Worm (Caenorhabditis elegans) whole organism, young adult: ENCODE measurements around the gene tin-10.

Experiments
- C06A6.2 ChIP-seq: fragments of 200-800 bp; sonication (Bioruptor generic); conservative IDR thresholded peaks from 2 replicates; pipeline ENCODE4 v1.3.6; 2022; ENCODE audit warnings: missing genetic modification characterization, missing compliant biosample characterization
- D2030.7 ChIP-seq: fragments of 200-800 bp; sonication (Bioruptor generic); IDR thresholded peaks from 2 replicates; pipeline ENCODE4 v1.3.6; 2022; ENCODE audit warnings: missing genetic modification reagents, missing genetic modification characterization, missing compliant biosample characterization
- F22D6.2 ChIP-seq: sonication (generic microtip); optimal IDR thresholded peaks from 2 replicates; lab custom pipeline; 2016; ENCODE audit warnings: mild to moderate bottlenecking, missing genetic modification characterization, missing compliant biosample characterization
- F23B12.7 ChIP-seq: sonication (generic microtip); optimal IDR thresholded peaks from 2 replicates; lab custom pipeline; 2017; ENCODE audit warnings: missing genetic modification characterization, mild to moderate bottlenecking, missing compliant biosample characterization, antibody characterized with exemption, moderate library complexity; ENCODE audit not compliant: insufficient read depth
- F37B4.10 ChIP-seq: fragments of 200-800 bp; sonication (Bioruptor generic); IDR thresholded peaks from 2 replicates; pipeline ENCODE4 v1.3.6; 2022; ENCODE audit warnings: missing genetic modification characterization, missing compliant biosample characterization
- F55B11.4 ChIP-seq: sonication (generic microtip); optimal IDR thresholded peaks from 2 replicates; lab custom pipeline; 2016; ENCODE audit warnings: missing compliant biosample characterization, missing genetic modification characterization, borderline replicate concordance; ENCODE audit not compliant: insufficient read depth
- F57A8.1 ChIP-seq: fragments of 200-800 bp; sonication (Bioruptor generic); optimal IDR thresholded peaks from 2 replicates; lab custom pipeline; 2018; ENCODE audit warnings: mild to moderate bottlenecking, missing genetic modification characterization, moderate library complexity, missing compliant biosample characterization
- F57C9.4 ChIP-seq: sonication (generic microtip); optimal IDR thresholded peaks from 2 replicates; lab custom pipeline; 2017; ENCODE audit warnings: mild to moderate bottlenecking, missing genetic modification characterization, missing compliant biosample characterization
- Y53G8AR.9 ChIP-seq: fragments of 200-800 bp; sonication (Bioruptor generic); conservative IDR thresholded peaks from 2 replicates; pipeline ENCODE4 v1.3.6; 2022; ENCODE audit warnings: missing genetic modification reagents, missing genetic modification characterization, missing compliant biosample characterization
- Y56A3A.18 ChIP-seq: fragments of 200-800 bp; sonication (Bioruptor generic); IDR thresholded peaks from 2 replicates; pipeline ENCODE4 v1.3.6; 2022; ENCODE audit warnings: missing genetic modification reagents, missing genetic modification characterization, missing compliant biosample characterization
- Y79H2A.3 ChIP-seq: fragments of 200-800 bp; sonication (Bioruptor generic); conservative IDR thresholded peaks from 2 replicates; pipeline ENCODE4 v1.3.6; 2022; ENCODE audit warnings: missing genetic modification reagents, missing genetic modification characterization, missing compliant biosample characterization
- akir-1 ChIP-seq: fragments of 200-800 bp; sonication (Bioruptor generic); optimal IDR thresholded peaks from 2 replicates; lab custom pipeline; 2018; ENCODE audit warnings: mild to moderate bottlenecking, missing genetic modification characterization, moderate library complexity, missing compliant biosample characterization
- ama-1 ChIP-seq, 3 experiments: fragments of 150-350 bp in 1 of 3; sonication (generic microtip) in 2 of 3; optimal IDR thresholded peaks; 2 replicates each; lab custom pipeline; 2014 to 2018; ENCODE audit warnings: missing biosample characterization in 2 of 3, missing genetic modification characterization in 2 of 3, missing genetic modification reagents in 2 of 3
- aptf-2 ChIP-seq: fragments of 200-800 bp; sonication (Bioruptor generic); conservative IDR thresholded peaks from 2 replicates; pipeline ENCODE4 v1.3.6; 2022; ENCODE audit warnings: missing genetic modification reagents, missing genetic modification characterization, missing compliant biosample characterization
- atf-7 ChIP-seq: sonication (generic microtip); optimal IDR thresholded peaks from 2 replicates; lab custom pipeline; 2017; ENCODE audit warnings: mild to moderate bottlenecking, missing genetic modification characterization, missing compliant biosample characterization
- athp-1 ChIP-seq: sonication (generic microtip); optimal IDR thresholded peaks from 2 replicates; lab custom pipeline; 2017; ENCODE audit warnings: mild to moderate bottlenecking, missing genetic modification characterization, missing compliant biosample characterization
- bed-1 ChIP-seq: fragments of 200-800 bp; sonication (Bioruptor generic); IDR thresholded peaks from 2 replicates; pipeline ENCODE4 v1.3.6; 2022; ENCODE audit warnings: missing genetic modification reagents, missing genetic modification characterization, missing compliant biosample characterization
- ccch-3 ChIP-seq: fragments of 200-800 bp; sonication (Bioruptor generic); optimal IDR thresholded peaks from 2 replicates; lab custom pipeline; 2018; ENCODE audit warnings: mild to moderate bottlenecking, missing genetic modification characterization, missing compliant biosample characterization
- ceh-27 ChIP-seq: fragments of 200-800 bp; sonication (Bioruptor generic); optimal IDR thresholded peaks from 2 replicates; lab custom pipeline; 2018; ENCODE audit warnings: mild to moderate bottlenecking, missing genetic modification characterization, moderate library complexity, missing compliant biosample characterization
- ceh-58 ChIP-seq: fragments of 200-800 bp; sonication (Bioruptor generic); IDR thresholded peaks from 2 replicates; pipeline ENCODE4 v1.3.6; 2022; ENCODE audit warnings: missing genetic modification characterization, missing compliant biosample characterization
- ceh-79 ChIP-seq: sonication (generic microtip); optimal IDR thresholded peaks from 2 replicates; lab custom pipeline; 2017; ENCODE audit warnings: mild to moderate bottlenecking, missing genetic modification characterization, missing compliant biosample characterization
- ceh-91 ChIP-seq: fragments of 200-800 bp; sonication (Bioruptor generic); IDR thresholded peaks from 2 replicates; pipeline ENCODE4 v1.3.6; 2022; ENCODE audit warnings: missing genetic modification reagents, missing genetic modification characterization, missing compliant biosample characterization
- dox-1 ChIP-seq: fragments of 200-800 bp; sonication (Bioruptor generic); IDR thresholded peaks from 2 replicates; pipeline ENCODE4 v1.3.6; 2022; ENCODE audit warnings: missing genetic modification reagents, missing genetic modification characterization, missing compliant biosample characterization
- efl-1 ChIP-seq: fragments of 150-350 bp; optimal IDR thresholded peaks from 2 replicates; lab custom pipeline; 2014; ENCODE audit warnings: missing biosample characterization, missing genetic modification reagents, missing genetic modification characterization
- hlh-12 ChIP-seq: sonication (generic microtip); optimal IDR thresholded peaks from 2 replicates; lab custom pipeline; 2016; ENCODE audit warnings: missing genetic modification characterization, missing compliant biosample characterization
- hmg-20 ChIP-seq: fragments of 200-800 bp; sonication (Bioruptor generic); IDR thresholded peaks from 2 replicates; pipeline ENCODE4 v1.3.6; 2022; ENCODE audit warnings: missing genetic modification reagents, missing genetic modification characterization, missing compliant biosample characterization
- hsf-1 ChIP-seq: fragments of 200-800 bp; sonication (Bioruptor generic); IDR thresholded peaks from 2 replicates; pipeline ENCODE4 v1.3.6; 2022; ENCODE audit warnings: missing genetic modification reagents, missing genetic modification characterization, missing compliant biosample characterization
- let-526 ChIP-seq: fragments of 200-800 bp; sonication (Bioruptor generic); IDR thresholded peaks from 2 replicates; pipeline ENCODE4 v1.3.6; 2022; ENCODE audit warnings: missing genetic modification reagents, missing genetic modification characterization, missing compliant biosample characterization
- lin-26 ChIP-seq: fragments of 200-800 bp; sonication (Bioruptor generic); IDR thresholded peaks from 2 replicates; pipeline ENCODE4 v1.3.6; 2022; ENCODE audit warnings: missing genetic modification reagents, missing genetic modification characterization, missing compliant biosample characterization
- lir-1 ChIP-seq: fragments of 200-800 bp; sonication (Bioruptor generic); conservative IDR thresholded peaks from 2 replicates; pipeline ENCODE4 v1.3.6; 2022; ENCODE audit warnings: missing genetic modification reagents, missing genetic modification characterization, missing compliant biosample characterization
- madf-10 ChIP-seq: sonication (generic microtip); optimal IDR thresholded peaks from 2 replicates; lab custom pipeline; 2016; ENCODE audit warnings: mild to moderate bottlenecking, missing genetic modification characterization, missing compliant biosample characterization
- mes-4 ChIP-seq: sonication (generic microtip); optimal IDR thresholded peaks from 2 replicates; lab custom pipeline; 2016; ENCODE audit warnings: missing genotype, missing genetic modification characterization, missing compliant biosample characterization
- mxl-1 ChIP-seq: sonication (generic microtip); optimal IDR thresholded peaks from 2 replicates; lab custom pipeline; 2016; ENCODE audit warnings: missing genetic modification characterization, missing compliant biosample characterization
- nhr-120 ChIP-seq: fragments of 200-800 bp; sonication (Bioruptor generic); IDR thresholded peaks from 2 replicates; pipeline ENCODE4 v1.3.6; 2022; ENCODE audit warnings: missing genetic modification characterization, missing compliant biosample characterization
- nhr-80 ChIP-seq: sonication (generic microtip); optimal IDR thresholded peaks from 2 replicates; lab custom pipeline; 2016; ENCODE audit warnings: missing genetic modification characterization, missing compliant biosample characterization
- nhr-90 ChIP-seq: sonication (generic microtip); optimal IDR thresholded peaks from 2 replicates; lab custom pipeline; 2016; ENCODE audit warnings: missing genotype, mild to moderate bottlenecking, missing genetic modification characterization, missing compliant biosample characterization
- pha-4 ChIP-seq: fragments of 150-350 bp; sonication (generic microtip); optimal IDR thresholded peaks from 2 replicates; lab custom pipeline; 2014; ENCODE audit warnings: missing biosample characterization, missing genetic modification reagents, missing genetic modification characterization
- rec-8 ChIP-seq, 2 experiments: sonication (generic microtip); optimal IDR thresholded peaks; 2 replicates each; lab custom pipeline; 2016; ENCODE audit warnings: mild to moderate bottlenecking in 2 of 2, missing genetic modification characterization in 2 of 2, missing genetic modification reagents in 2 of 2, missing genotype in 2 of 2, missing biosample characterization in 1 of 2, missing compliant biosample characterization in 1 of 2, moderate library complexity in 1 of 2
- sdz-38 ChIP-seq: sonication (generic microtip); optimal IDR thresholded peaks from 2 replicates; lab custom pipeline; 2016; ENCODE audit warnings: missing genotype, missing genetic modification characterization, missing compliant biosample characterization
- sea-2 ChIP-seq: fragments of 200-800 bp; sonication (Bioruptor generic); IDR thresholded peaks from 2 replicates; pipeline ENCODE4 v1.3.6; 2022; ENCODE audit warnings: missing genetic modification characterization, missing compliant biosample characterization
- snpc-1.1 ChIP-seq: sonication (generic microtip); optimal IDR thresholded peaks from 2 replicates; lab custom pipeline; 2017; ENCODE audit warnings: missing genetic modification characterization, mild to moderate bottlenecking, missing compliant biosample characterization, antibody characterized with exemption, moderate library complexity, missing genotype, missing genetic modification reagents; ENCODE audit not compliant: insufficient read depth
- snpc-4 ChIP-seq, 5 experiments: fragments of 150-350 bp in 1 of 5; sonication (generic microtip) in 4 of 5; optimal IDR thresholded peaks; 2 replicates each; lab custom pipeline; 2014 to 2018; ENCODE audit warnings: missing genetic modification characterization in 5 of 5, missing biosample characterization in 3 of 5, antibody characterized with exemption in 2 of 5, mild to moderate bottlenecking in 2 of 5, missing compliant biosample characterization in 2 of 5, missing genotype in 2 of 5, moderate library complexity in 2 of 5, missing genetic modification reagents in 1 of 5
- sptf-2 ChIP-seq: fragments of 200-800 bp; sonication (Bioruptor generic); optimal IDR thresholded peaks from 2 replicates; lab custom pipeline; 2018; ENCODE audit warnings: mild to moderate bottlenecking, missing genetic modification characterization, missing compliant biosample characterization
- tbp1 ChIP-seq: fragments of 200-800 bp; sonication (Bioruptor generic); optimal IDR thresholded peaks from 2 replicates; lab custom pipeline; 2018; ENCODE audit warnings: mild to moderate bottlenecking, missing genetic modification characterization, missing compliant biosample characterization
- zim-3 ChIP-seq: sonication (generic microtip); optimal IDR thresholded peaks from 2 replicates; lab custom pipeline; 2017; ENCODE audit warnings: mild to moderate bottlenecking, missing genetic modification characterization, moderate library complexity, missing compliant biosample characterization
- ztf-28 ChIP-seq: fragments of 200-800 bp; sonication (Bioruptor generic); IDR thresholded peaks from 2 replicates; pipeline ENCODE4 v1.3.6; 2022; ENCODE audit warnings: missing genetic modification reagents, missing genetic modification characterization, missing compliant biosample characterization
- ztf-6 ChIP-seq: fragments of 200-800 bp; sonication (Bioruptor generic); IDR thresholded peaks from 2 replicates; pipeline ENCODE4 v1.3.6; 2022; ENCODE audit warnings: missing genetic modification reagents, missing genetic modification characterization, missing compliant biosample characterization

Gene tin-10

ce11 chrIII:11526396-11526795 is 23.7 kb upstream of the tin-10 start, which contains the start of gene xpb-1:
Gene xpb-1, plus strand, starts transcription at chrIII:11526657.
- no peak for TF ChIP-seq sptf-2 (GFP tag; lab: Kevin White, UChicago)
- TF ChIP-seq pha-4 (tag; lab: Kevin White, UChicago) = no peak
- TF ChIP-seq sea-2 (GFP tag; lab: Robert Waterston, UW) = no peak
- no peak for TF ChIP-seq F57C9.4 (tag; lab: Kevin White, UChicago)
- no peak for TF ChIP-seq athp-1 (tag; lab: Kevin White, UChicago)
- no peak for TF ChIP-seq F37B4.10 (GFP tag; lab: Robert Waterston, UW)
- no peak for TF ChIP-seq lir-1 (GFP tag; lab: Robert Waterston, UW)
- no peak for TF ChIP-seq nhr-90
- TF ChIP-seq ceh-27 = no peak
- TF ChIP-seq C06A6.2 (GFP tag; lab: Robert Waterston, UW) = no peak
- TF ChIP-seq mxl-1 (tag; lab: Kevin White, UChicago) = no peak
- no peak for TF ChIP-seq let-526 (GFP tag; lab: Robert Waterston, UW)
- TF ChIP-seq mes-4 = no peak
- no peak for TF ChIP-seq ccch-3 (GFP tag; lab: Kevin White, UChicago)
- no peak for TF ChIP-seq D2030.7
- TF ChIP-seq hmg-20 (GFP tag; lab: Robert Waterston, UW) = no peak
- no peak for TF ChIP-seq F55B11.4
- TF ChIP-seq snpc-4 (GFP tag; optimal IDR thresholded peaks at IDR 0.05; lab: Kevin White, UChicago) = no peak
- TF ChIP-seq snpc-4 (tag; optimal IDR thresholded peaks at IDR 0.05; lab: Kevin White, UChicago) = no peak

ce11 chrIII:11524073-11524472 is 21.4 kb upstream of the tin-10 start:
- peak; percentile 42 for TF ChIP-seq efl-1
- 0 out of 2 replicates have a peak, but pooled peaks have one; percentile 54 for TF ChIP-seq hsf-1 (GFP tag; lab: Robert Waterston, UW)
- TF ChIP-seq nhr-80 (tag; lab: Kevin White, UChicago) = no peak
- TF ChIP-seq snpc-1.1 (tag; lab: Kevin White, UChicago) = no peak
- no peak for TF ChIP-seq sdz-38
- no peak for TF ChIP-seq Y79H2A.3 (GFP tag; lab: Robert Waterston, UW)
- no peak for TF ChIP-seq akir-1 (GFP tag; lab: Kevin White, UChicago)
- no peak for TF ChIP-seq Y53G8AR.9 (GFP tag; lab: Robert Waterston, UW)
- TF ChIP-seq dox-1 (GFP tag; lab: Robert Waterston, UW) = peak; percentile 42; the same call in 1 of the 2 replicates
- no peak for TF ChIP-seq rec-8 (tag; optimal IDR thresholded peaks at IDR 0.05; lab: Kevin White, UChicago)
- TF ChIP-seq atf-7 = no peak
- TF ChIP-seq ztf-6 (GFP tag; lab: Robert Waterston, UW) = no peak
- TF ChIP-seq ceh-27 = no peak
- peak; percentile 60; the same call in 1 of the 2 replicates for TF ChIP-seq ceh-91 (GFP tag; lab: Robert Waterston, UW)
- TF ChIP-seq sea-2 (GFP tag; lab: Robert Waterston, UW) = no peak
- no peak for TF ChIP-seq F55B11.4
- TF ChIP-seq zim-3 (tag; lab: Kevin White, UChicago) = no peak
- no peak for TF ChIP-seq F37B4.10 (GFP tag; lab: Robert Waterston, UW)
- no peak for TF ChIP-seq ceh-58 (GFP tag; lab: Robert Waterston, UW)
- no peak for TF ChIP-seq ceh-79 (tag; lab: Kevin White, UChicago)
- TF ChIP-seq ztf-28 = no peak
- no peak for TF ChIP-seq ama-1 (optimal IDR thresholded peaks at IDR 0.05; lab: Kevin White, UChicago)
- no peak for TF ChIP-seq ama-1 (GFP tag; optimal IDR thresholded peaks at IDR 0.05; lab: Kevin White, UChicago)
- TF ChIP-seq Y56A3A.18 (GFP tag; lab: Robert Waterston, UW) = no peak
- TF ChIP-seq hlh-12 (tag; lab: Kevin White, UChicago) = no peak
- no peak for TF ChIP-seq madf-10 (tag; lab: Kevin White, UChicago)
- TF ChIP-seq bed-1 = no peak
- TF ChIP-seq F22D6.2 (tag; lab: Kevin White, UChicago) = no peak
- TF ChIP-seq nhr-90 = no peak
- TF ChIP-seq tbp1 (GFP tag; lab: Kevin White, UChicago) = peak; percentile 17
- TF ChIP-seq F23B12.7 (tag; lab: Kevin White, UChicago) = no peak
- TF ChIP-seq lin-26 = no peak
- no peak for TF ChIP-seq let-526 (GFP tag; lab: Robert Waterston, UW)
- no peak for TF ChIP-seq F57A8.1 (GFP tag; lab: Kevin White, UChicago)
- TF ChIP-seq nhr-120 (GFP tag; lab: Robert Waterston, UW) = no peak
- TF ChIP-seq aptf-2 (GFP tag; lab: Robert Waterston, UW) = no peak
